Worm (Caenorhabditis elegans) whole organism, L2 larva: ENCODE results near the gene clec-54.
A peak's percentile ranks its signal among the peaks of the same experiment; 100 is the strongest.

Experiments used
- Y55F3AM.14 ChIP-seq: fragments of 200-800 bp; sonication (Bioruptor generic); optimal IDR thresholded peaks from 2 replicates; lab custom pipeline; 2018; ENCODE audit warnings: mild to moderate bottlenecking, missing genetic modification characterization, missing compliant biosample characterization
- alr-1 ChIP-seq: fragments of 150-350 bp; optimal IDR thresholded peaks from 2 replicates; lab custom pipeline; 2014; ENCODE audit warnings: missing biosample characterization, missing genetic modification characterization
- aly-2 ChIP-seq: fragments of 150-350 bp; optimal IDR thresholded peaks from 2 replicates; lab custom pipeline; 2014; ENCODE audit warnings: missing biosample characterization, missing genetic modification characterization
- blmp-1 ChIP-seq: sonication (generic microtip); optimal IDR thresholded peaks from 2 replicates; lab custom pipeline; 2017; ENCODE audit warnings: missing genetic modification characterization, mild to moderate bottlenecking, missing compliant biosample characterization, antibody characterized with exemption, moderate library complexity; ENCODE audit not compliant: insufficient read depth
- ceh-16 ChIP-seq: fragments of 150-350 bp; optimal IDR thresholded peaks from 2 replicates; lab custom pipeline; 2014; ENCODE audit warnings: missing biosample characterization, missing genetic modification characterization
- ceh-82 ChIP-seq: fragments of 150-350 bp; optimal IDR thresholded peaks from 2 replicates; lab custom pipeline; 2014; ENCODE audit warnings: missing biosample characterization, missing genetic modification characterization
- crh-2 ChIP-seq: sonication (generic microtip); optimal IDR thresholded peaks from 2 replicates; lab custom pipeline; 2017; ENCODE audit warnings: missing biosample characterization, missing genetic modification characterization
- dmd-4 ChIP-seq: sonication (generic microtip); optimal IDR thresholded peaks from 2 replicates; lab custom pipeline; 2017; ENCODE audit warnings: missing biosample characterization, missing genetic modification characterization
- egl-27 ChIP-seq: sonication (generic microtip); optimal IDR thresholded peaks from 3 replicates; lab custom pipeline; 2017; ENCODE audit warnings: missing biosample characterization, missing genetic modification reagents, missing genetic modification characterization
- fos-1 ChIP-seq: fragments of 150-350 bp; optimal IDR thresholded peaks from 2 replicates; lab custom pipeline; 2014; ENCODE audit warnings: missing biosample characterization, missing genetic modification characterization
- gmeb-1 ChIP-seq: fragments of 150-350 bp; optimal IDR thresholded peaks from 2 replicates; lab custom pipeline; 2014; ENCODE audit warnings: missing biosample characterization, missing genetic modification characterization
- lin-11 ChIP-seq: fragments of 150-350 bp; sonication (generic microtip); optimal IDR thresholded peaks from 2 replicates; lab custom pipeline; 2014; ENCODE audit warnings: missing biosample characterization, missing genetic modification characterization, inconsistent platforms, mixed read lengths
- lin-39 ChIP-seq: fragments of 150-350 bp; optimal IDR thresholded peaks from 2 replicates; lab custom pipeline; 2014; ENCODE audit warnings: missing biosample characterization, missing genetic modification reagents, missing genetic modification characterization
- lsy-2 ChIP-seq, 2 experiments: fragments of 150-350 bp in 1 of 2; sonication (generic microtip) in 1 of 2; optimal IDR thresholded peaks; 2 replicates each; lab custom pipeline; 2014 to 2017; ENCODE audit warnings: missing biosample characterization in 2 of 2, missing genetic modification characterization in 2 of 2
- mab-5 ChIP-seq: fragments of 150-350 bp; optimal IDR thresholded peaks from 2 replicates; lab custom pipeline; 2014; ENCODE audit warnings: missing biosample characterization, missing genetic modification characterization
- mbf-1 ChIP-seq: sonication (generic microtip); optimal IDR thresholded peaks from 2 replicates; lab custom pipeline; 2017; ENCODE audit warnings: missing biosample characterization, missing genetic modification characterization
- mdl-1 ChIP-seq, 2 experiments: fragments of 150-350 bp in 1 of 2; sonication (generic microtip) in 1 of 2; optimal IDR thresholded peaks; 2 replicates each; lab custom pipeline; 2017; ENCODE audit warnings: missing biosample characterization in 2 of 2, missing genetic modification characterization in 2 of 2
- nhr-10 ChIP-seq: sonication (generic microtip); optimal IDR thresholded peaks from 2 replicates; lab custom pipeline; 2017; ENCODE audit warnings: missing biosample characterization, missing genetic modification characterization
- nhr-11 ChIP-seq: fragments of 150-350 bp; optimal IDR thresholded peaks from 2 replicates; lab custom pipeline; 2014; ENCODE audit warnings: missing biosample characterization, missing genetic modification characterization
- nhr-12 ChIP-seq: fragments of 150-350 bp; optimal IDR thresholded peaks from 2 replicates; lab custom pipeline; 2014; ENCODE audit warnings: missing biosample characterization, missing genetic modification characterization
- nhr-21 ChIP-seq: fragments of 150-350 bp; optimal IDR thresholded peaks from 2 replicates; lab custom pipeline; 2014; ENCODE audit warnings: missing biosample characterization, missing genetic modification characterization
- nhr-23 ChIP-seq: fragments of 150-350 bp; optimal IDR thresholded peaks from 2 replicates; lab custom pipeline; 2014; ENCODE audit warnings: missing biosample characterization, missing genetic modification reagents, missing genetic modification characterization
- nhr-237 ChIP-seq: fragments of 150-350 bp; optimal IDR thresholded peaks from 2 replicates; lab custom pipeline; 2014; ENCODE audit warnings: missing biosample characterization, missing genetic modification characterization
- nhr-6 ChIP-seq: fragments of 150-350 bp; optimal IDR thresholded peaks from 2 replicates; lab custom pipeline; 2014; ENCODE audit warnings: missing biosample characterization, missing genetic modification characterization
- nhr-77 ChIP-seq: fragments of 150-350 bp; optimal IDR thresholded peaks from 2 replicates; lab custom pipeline; 2014; ENCODE audit warnings: missing biosample characterization, missing genetic modification characterization
- peb-1 ChIP-seq: fragments of 150-350 bp; optimal IDR thresholded peaks from 2 replicates; lab custom pipeline; 2014; ENCODE audit warnings: missing biosample characterization, missing genetic modification characterization
- sem-4 ChIP-seq: fragments of 150-350 bp; optimal IDR thresholded peaks from 2 replicates; lab custom pipeline; 2014; ENCODE audit warnings: missing biosample characterization, missing genetic modification reagents, missing genetic modification characterization
- sma-9 ChIP-seq, 2 experiments: fragments of 150-350 bp in 1 of 2; sonication (generic microtip) in 1 of 2; optimal IDR thresholded peaks; 2 replicates each; lab custom pipeline; 2014 to 2016; ENCODE audit warnings: missing genetic modification characterization in 2 of 2, mild to moderate bottlenecking in 1 of 2, missing biosample characterization in 1 of 2, missing compliant biosample characterization in 1 of 2, missing genetic modification reagents in 1 of 2, moderate library complexity in 1 of 2
- snpc-4 ChIP-seq: fragments of 150-350 bp; optimal IDR thresholded peaks from 2 replicates; lab custom pipeline; 2014; ENCODE audit warnings: missing biosample characterization, missing genetic modification characterization
- unc-39 ChIP-seq: fragments of 150-350 bp; optimal IDR thresholded peaks from 2 replicates; lab custom pipeline; 2014; ENCODE audit warnings: missing biosample characterization, missing genetic modification characterization
- unc-55 ChIP-seq: fragments of 150-350 bp; sonication (generic microtip); optimal IDR thresholded peaks from 3 replicates; lab custom pipeline; 2014; ENCODE audit warnings: missing biosample characterization, missing genetic modification reagents, missing genetic modification characterization
- unc-62 ChIP-seq: fragments of 150-350 bp; optimal IDR thresholded peaks from 2 replicates; lab custom pipeline; 2014; ENCODE audit warnings: missing biosample characterization, missing genetic modification reagents, missing genetic modification characterization
- ztf-1 ChIP-seq: fragments of 200-800 bp; sonication (Bioruptor generic); conservative IDR thresholded peaks from 2 replicates; pipeline ENCODE4 v1.3.6; 2022; ENCODE audit warnings: missing genetic modification characterization, missing compliant biosample characterization
- ztf-11 ChIP-seq: sonication (generic microtip); optimal IDR thresholded peaks from 2 replicates; lab custom pipeline; 2017; ENCODE audit warnings: missing biosample characterization, missing genetic modification characterization
- ztf-4 ChIP-seq: fragments of 150-350 bp; optimal IDR thresholded peaks from 2 replicates; lab custom pipeline; 2014; ENCODE audit warnings: missing biosample characterization, missing genetic modification characterization

clec-54 gene

DNA sequence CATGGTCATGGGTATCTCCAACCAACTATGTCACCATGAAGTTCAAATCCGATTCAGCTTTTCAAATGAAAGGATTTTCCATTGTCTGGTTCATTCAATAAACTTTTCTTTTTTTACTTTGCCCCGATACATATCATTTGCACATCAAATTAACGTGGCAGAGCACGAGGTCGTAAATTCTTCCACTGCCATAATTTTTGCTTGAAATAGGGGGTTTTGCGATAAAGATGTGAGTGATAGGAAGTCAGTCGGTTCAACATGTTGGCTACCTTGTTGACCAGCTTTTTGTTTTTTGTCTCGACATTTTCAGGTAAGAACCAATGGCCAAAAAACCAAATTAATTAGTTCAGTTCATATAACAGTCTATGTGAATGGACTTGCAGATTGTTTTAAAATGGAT, at the start of gene clec-54:
Gene clec-54 (plus strand): TSS at position 224 of the 400 bp plus-strand sequence.
- no peak for TF ChIP-seq blmp-1
- TF ChIP-seq crh-2, result peak; percentile 35

DNA sequence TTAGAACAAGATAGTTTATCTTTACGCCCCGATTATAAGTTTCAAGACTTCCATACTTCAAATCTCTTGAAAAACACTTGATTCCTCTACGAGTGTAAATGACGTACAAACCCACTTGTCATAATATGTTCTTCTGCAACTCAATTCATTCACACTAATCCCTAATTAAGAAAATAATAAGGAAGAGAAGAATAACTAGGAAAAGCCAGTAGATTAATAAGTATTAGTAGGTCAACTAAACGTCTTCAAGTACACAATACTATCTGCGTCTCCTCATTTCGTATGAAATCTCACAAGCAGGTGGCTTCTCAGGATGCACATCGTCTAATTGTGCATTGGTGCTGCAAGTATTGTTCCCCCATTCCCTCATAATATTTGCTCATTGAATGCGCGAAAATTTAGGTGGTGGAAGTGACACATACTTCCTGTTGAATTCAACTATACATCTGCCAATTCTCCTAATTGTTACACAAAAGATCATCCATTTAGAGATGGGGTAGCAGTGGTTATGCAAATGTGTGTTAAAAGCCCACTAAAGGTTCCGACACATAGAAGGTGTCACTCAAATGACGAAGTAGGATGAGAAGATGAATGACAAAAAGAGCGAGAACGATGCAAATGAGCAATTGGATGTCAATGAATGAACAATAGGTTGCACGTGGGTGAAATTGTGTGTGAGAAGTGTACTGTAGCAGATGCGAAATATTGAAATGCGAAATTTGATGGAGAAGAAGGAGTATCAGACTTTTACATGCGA, 49.5 kb upstream of the clec-54 start:
- no peak for TF ChIP-seq ceh-82 (tag; lab: Kevin White, UChicago)
- no peak for TF ChIP-seq peb-1 (tag; lab: Kevin White, UChicago)
- TF ChIP-seq alr-1, result no peak
- no peak for TF ChIP-seq crh-2
- no peak for TF ChIP-seq nhr-77 (tag; lab: Kevin White, UChicago)
- no peak for TF ChIP-seq Y55F3AM.14 (GFP tag; lab: Kevin White, UChicago)
- TF ChIP-seq mab-5, result no peak
- TF ChIP-seq snpc-4, result no peak
- TF ChIP-seq nhr-10, result no peak
- no peak for TF ChIP-seq nhr-12
- TF ChIP-seq unc-55 (GFP tag; lab: Kevin White, UChicago), result no peak
- TF ChIP-seq aly-2, result no peak
- no peak for TF ChIP-seq dmd-4 (tag; lab: Kevin White, UChicago)
- no peak for TF ChIP-seq nhr-6 (tag; lab: Kevin White, UChicago)
- TF ChIP-seq nhr-21, result no peak
- TF ChIP-seq, all 48 proteins: peak for 0

- no peak for TF ChIP-seq crh-2
- no peak for TF ChIP-seq nhr-237 (tag; lab: Kevin White, UChicago)
- TF ChIP-seq alr-1, result no peak
- TF ChIP-seq unc-39 (tag; lab: Kevin White, UChicago), result no peak
- no peak for TF ChIP-seq mdl-1 (tag; optimal IDR thresholded peaks at IDR 0.05; lab: Kevin White, UChicago)
- TF ChIP-seq egl-27, result no peak
- TF ChIP-seq ztf-11 (tag; lab: Kevin White, UChicago), result no peak
- no peak for TF ChIP-seq nhr-23 (tag; lab: Kevin White, UChicago)
- TF ChIP-seq mbf-1 (tag; lab: Kevin White, UChicago), result no peak
- TF ChIP-seq nhr-11 (tag; lab: Kevin White, UChicago), result no peak
- TF ChIP-seq gmeb-1 (tag; lab: Kevin White, UChicago), result no peak
- no peak for TF ChIP-seq nhr-12
- no peak for TF ChIP-seq ceh-16 (tag; lab: Kevin White, UChicago)
- no peak for TF ChIP-seq nhr-6 (tag; lab: Kevin White, UChicago)
- no peak for TF ChIP-seq unc-62 (GFP tag; lab: Kevin White, UChicago)
These were observed 47.8 kb upstream of the clec-54 start, which contains the start of gene F23B12.1 for ce11 chrV:14428865-14429264. Gene F23B12.1 (plus strand): TSS chrV:14429165.

DNA sequence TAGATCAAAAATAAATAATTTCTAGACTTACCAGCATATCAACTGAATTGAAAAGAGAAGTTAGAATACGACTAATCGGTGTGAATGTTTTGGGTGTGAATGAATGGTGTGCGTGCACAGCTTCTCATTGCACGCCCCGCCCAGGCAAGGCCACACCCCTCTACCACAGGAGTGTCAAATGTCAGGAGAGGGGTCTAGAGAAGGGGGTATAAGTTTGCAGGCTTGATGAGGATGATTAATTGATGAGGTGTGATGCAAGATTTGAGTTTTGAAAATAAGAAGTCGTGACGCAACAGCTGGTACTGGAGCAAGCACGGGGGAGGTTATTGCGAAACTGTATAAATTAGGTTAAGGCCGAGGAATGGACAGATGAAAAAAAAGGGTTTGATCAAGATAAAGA, 44.4 kb upstream of the clec-54 start, which contains the start of gene egl-1:
Gene egl-1 (minus strand): TSS at position 101 of the 400 bp plus-strand sequence.
- TF ChIP-seq nhr-10 (no peak), aly-2 (no peak), fos-1 (tag; lab: Kevin White, UChicago) (no peak), lin-39 (tag; lab: Kevin White, UChicago) (no peak), sma-9 (GFP tag; optimal IDR thresholded peaks at IDR 0.05; lab: Kevin White, UChicago) (no peak), sma-9 (tag; optimal IDR thresholded peaks at IDR 0.05; lab: Kevin White, UChicago) (no peak), alr-1 (no peak), ztf-4 (tag; lab: Kevin White, UChicago) (no peak), mbf-1 (tag; lab: Kevin White, UChicago) (no peak)

ce11 chrV:14433584-14433983, 43.1 kb upstream of the clec-54 start:
- TF ChIP-seq crh-2, result no peak
- no peak for TF ChIP-seq unc-62 (GFP tag; lab: Kevin White, UChicago)
- TF ChIP-seq blmp-1, result no peak
- TF ChIP-seq egl-27, result no peak
- TF ChIP-seq alr-1, result no peak
- TF ChIP-seq ztf-1 (GFP tag; lab: Robert Waterston, UW), result no peak
- TF ChIP-seq nhr-12, result no peak
- no peak for TF ChIP-seq nhr-77 (tag; lab: Kevin White, UChicago)
- TF ChIP-seq sem-4 (tag; lab: Kevin White, UChicago), result no peak
- no peak for TF ChIP-seq lsy-2 (tag; optimal IDR thresholded peaks at IDR 0.05; lab: Kevin White, UChicago)
- TF ChIP-seq lin-11 (tag; lab: Kevin White, UChicago), result no peak
- TF ChIP-seq, all 48 proteins: peak for 0
